Worm (Caenorhabditis elegans): ENCODE measurements around the gene F39E9.6.

DNA sequence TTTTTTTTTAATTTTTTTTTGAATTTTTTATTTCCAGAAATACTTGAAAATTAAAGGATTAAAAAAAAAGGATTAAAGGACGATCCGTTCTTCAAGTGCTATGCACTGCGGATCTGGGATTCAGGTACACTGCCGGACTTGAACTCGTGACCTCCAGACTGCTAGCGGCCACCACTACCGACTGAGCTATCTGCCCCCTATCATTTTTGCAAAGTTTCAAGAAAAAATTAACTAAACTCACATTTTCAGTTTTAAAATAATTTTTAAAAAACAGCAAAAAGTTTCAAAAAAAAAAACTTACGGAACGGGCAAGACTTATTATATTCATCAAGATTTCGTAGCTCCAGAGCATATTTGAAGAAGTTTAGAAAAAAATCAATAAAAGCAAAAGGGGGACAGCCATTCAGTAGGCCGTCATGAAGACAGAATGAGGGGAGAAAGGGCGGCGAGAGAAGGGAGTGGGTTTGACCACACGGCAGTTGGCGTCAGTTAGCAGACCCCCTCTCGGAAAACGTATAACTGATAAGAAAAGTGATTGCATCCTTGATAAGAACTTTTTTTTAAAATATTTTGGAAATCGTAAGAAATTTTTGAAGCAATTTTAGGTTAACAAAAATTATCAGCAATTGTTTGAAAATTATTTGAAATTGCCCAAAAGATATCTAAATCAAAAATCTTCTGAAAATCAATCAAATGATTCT is 2.2 kb downstream of the F39E9.6 start:
- TF ChIP-seq C06A6.2 (GFP tag; conservative IDR thresholded peaks at IDR 0.05) (no peak), C17E4.6 (GFP tag; IDR thresholded peaks at IDR 0.05) (no peak), snpc-3.4 (tag; optimal IDR thresholded peaks at IDR 0.05) (no peak), madf-8 (GFP tag; conservative IDR thresholded peaks at IDR 0.05) (no peak), unc-62 (GFP tag; optimal IDR thresholded peaks at IDR 0.05) (no peak), F10E7.11 (tag; optimal IDR thresholded peaks at IDR 0.05) (no peak), snpc-4 (GFP tag; optimal IDR thresholded peaks at IDR 0.05) (no peak), snpc-4 (tag; optimal IDR thresholded peaks at IDR 0.05) (no peak)

Measured in whole organism, young adult.